Worm (Caenorhabditis elegans) whole organism, L2 larva: ENCODE results near the gene F41G3.5.

Experiments
- C34F6.9 ChIP-seq: fragments of 150-350 bp; optimal IDR thresholded peaks from 2 replicates; lab custom pipeline; 2014; ENCODE audit warnings: missing biosample characterization, missing genetic modification characterization
- F13H6.1 ChIP-seq: sonication (generic microtip); optimal IDR thresholded peaks from 2 replicates; lab custom pipeline; 2016; ENCODE audit warnings: missing genetic modification characterization, missing compliant biosample characterization
- alr-1 ChIP-seq: fragments of 150-350 bp; optimal IDR thresholded peaks from 2 replicates; lab custom pipeline; 2014; ENCODE audit warnings: missing biosample characterization, missing genetic modification characterization
- blmp-1 ChIP-seq: sonication (generic microtip); optimal IDR thresholded peaks from 2 replicates; lab custom pipeline; 2017; ENCODE audit warnings: missing genetic modification characterization, mild to moderate bottlenecking, missing compliant biosample characterization, antibody characterized with exemption, moderate library complexity; ENCODE audit not compliant: insufficient read depth
- ceh-82 ChIP-seq: fragments of 150-350 bp; optimal IDR thresholded peaks from 2 replicates; lab custom pipeline; 2014; ENCODE audit warnings: missing biosample characterization, missing genetic modification characterization
- crh-2 ChIP-seq: sonication (generic microtip); optimal IDR thresholded peaks from 2 replicates; lab custom pipeline; 2017; ENCODE audit warnings: missing biosample characterization, missing genetic modification characterization
- egl-27 ChIP-seq: sonication (generic microtip); optimal IDR thresholded peaks from 3 replicates; lab custom pipeline; 2017; ENCODE audit warnings: missing biosample characterization, missing genetic modification reagents, missing genetic modification characterization
- elt-1 ChIP-seq: fragments of 150-350 bp; optimal IDR thresholded peaks from 2 replicates; lab custom pipeline; 2014; ENCODE audit warnings: missing biosample characterization, missing genetic modification characterization
- elt-3 ChIP-seq: sonication (generic microtip); optimal IDR thresholded peaks from 2 replicates; lab custom pipeline; 2017; ENCODE audit warnings: missing biosample characterization, missing genetic modification characterization
- fos-1 ChIP-seq: fragments of 150-350 bp; optimal IDR thresholded peaks from 2 replicates; lab custom pipeline; 2014; ENCODE audit warnings: missing biosample characterization, missing genetic modification characterization
- gmeb-1 ChIP-seq: fragments of 150-350 bp; optimal IDR thresholded peaks from 2 replicates; lab custom pipeline; 2014; ENCODE audit warnings: missing biosample characterization, missing genetic modification characterization
- lin-11 ChIP-seq: fragments of 150-350 bp; sonication (generic microtip); optimal IDR thresholded peaks from 2 replicates; lab custom pipeline; 2014; ENCODE audit warnings: missing biosample characterization, missing genetic modification characterization, inconsistent platforms, mixed read lengths
- lin-39 ChIP-seq: fragments of 150-350 bp; optimal IDR thresholded peaks from 2 replicates; lab custom pipeline; 2014; ENCODE audit warnings: missing biosample characterization, missing genetic modification reagents, missing genetic modification characterization
- lsy-2 ChIP-seq, 2 experiments: fragments of 150-350 bp in 1 of 2; sonication (generic microtip) in 1 of 2; optimal IDR thresholded peaks; 2 replicates each; lab custom pipeline; 2014 to 2017; ENCODE audit warnings: missing biosample characterization in 2 of 2, missing genetic modification characterization in 2 of 2
- mab-5 ChIP-seq: fragments of 150-350 bp; optimal IDR thresholded peaks from 2 replicates; lab custom pipeline; 2014; ENCODE audit warnings: missing biosample characterization, missing genetic modification characterization
- mbf-1 ChIP-seq: sonication (generic microtip); optimal IDR thresholded peaks from 2 replicates; lab custom pipeline; 2017; ENCODE audit warnings: missing biosample characterization, missing genetic modification characterization
- mdl-1 ChIP-seq, 2 experiments: fragments of 150-350 bp in 1 of 2; sonication (generic microtip) in 1 of 2; optimal IDR thresholded peaks; 2 replicates each; lab custom pipeline; 2017; ENCODE audit warnings: missing biosample characterization in 2 of 2, missing genetic modification characterization in 2 of 2
- nhr-129 ChIP-seq: fragments of 150-350 bp; optimal IDR thresholded peaks from 2 replicates; lab custom pipeline; 2014; ENCODE audit warnings: missing biosample characterization, missing genetic modification characterization
- nhr-21 ChIP-seq: fragments of 150-350 bp; optimal IDR thresholded peaks from 2 replicates; lab custom pipeline; 2014; ENCODE audit warnings: missing biosample characterization, missing genetic modification characterization
- nhr-23 ChIP-seq: fragments of 150-350 bp; optimal IDR thresholded peaks from 2 replicates; lab custom pipeline; 2014; ENCODE audit warnings: missing biosample characterization, missing genetic modification reagents, missing genetic modification characterization
- nhr-237 ChIP-seq: fragments of 150-350 bp; optimal IDR thresholded peaks from 2 replicates; lab custom pipeline; 2014; ENCODE audit warnings: missing biosample characterization, missing genetic modification characterization
- nhr-25 ChIP-seq: fragments of 150-350 bp; sonication (generic microtip); optimal IDR thresholded peaks from 3 replicates; lab custom pipeline; 2014; ENCODE audit warnings: missing biosample characterization, missing genetic modification characterization
- nhr-6 ChIP-seq: fragments of 150-350 bp; optimal IDR thresholded peaks from 2 replicates; lab custom pipeline; 2014; ENCODE audit warnings: missing biosample characterization, missing genetic modification characterization
- nhr-77 ChIP-seq: fragments of 150-350 bp; optimal IDR thresholded peaks from 2 replicates; lab custom pipeline; 2014; ENCODE audit warnings: missing biosample characterization, missing genetic modification characterization
- peb-1 ChIP-seq: fragments of 150-350 bp; optimal IDR thresholded peaks from 2 replicates; lab custom pipeline; 2014; ENCODE audit warnings: missing biosample characterization, missing genetic modification characterization
- sem-4 ChIP-seq: fragments of 150-350 bp; optimal IDR thresholded peaks from 2 replicates; lab custom pipeline; 2014; ENCODE audit warnings: missing biosample characterization, missing genetic modification reagents, missing genetic modification characterization
- skn-1 ChIP-seq: sonication (generic microtip); optimal IDR thresholded peaks from 2 replicates; lab custom pipeline; 2017; ENCODE audit warnings: missing biosample characterization, missing genetic modification characterization
- sma-3 ChIP-seq: sonication (generic microtip); optimal IDR thresholded peaks from 2 replicates; lab custom pipeline; 2016; ENCODE audit warnings: missing genetic modification reagents, missing genetic modification characterization, missing compliant biosample characterization
- sma-9 ChIP-seq, 2 experiments: fragments of 150-350 bp in 1 of 2; sonication (generic microtip) in 1 of 2; optimal IDR thresholded peaks; 2 replicates each; lab custom pipeline; 2014 to 2016; ENCODE audit warnings: missing genetic modification characterization in 2 of 2, mild to moderate bottlenecking in 1 of 2, missing biosample characterization in 1 of 2, missing compliant biosample characterization in 1 of 2, missing genetic modification reagents in 1 of 2, moderate library complexity in 1 of 2
- snpc-4 ChIP-seq: fragments of 150-350 bp; optimal IDR thresholded peaks from 2 replicates; lab custom pipeline; 2014; ENCODE audit warnings: missing biosample characterization, missing genetic modification characterization
- unc-39 ChIP-seq: fragments of 150-350 bp; optimal IDR thresholded peaks from 2 replicates; lab custom pipeline; 2014; ENCODE audit warnings: missing biosample characterization, missing genetic modification characterization
- unc-55 ChIP-seq: fragments of 150-350 bp; sonication (generic microtip); optimal IDR thresholded peaks from 3 replicates; lab custom pipeline; 2014; ENCODE audit warnings: missing biosample characterization, missing genetic modification reagents, missing genetic modification characterization
- zag-1 ChIP-seq: fragments of 150-350 bp; optimal IDR thresholded peaks from 2 replicates; lab custom pipeline; 2014; ENCODE audit warnings: missing biosample characterization, missing genetic modification characterization
- ztf-4 ChIP-seq: fragments of 150-350 bp; optimal IDR thresholded peaks from 2 replicates; lab custom pipeline; 2014; ENCODE audit warnings: missing biosample characterization, missing genetic modification characterization

The F41G3.5 gene

DNA sequence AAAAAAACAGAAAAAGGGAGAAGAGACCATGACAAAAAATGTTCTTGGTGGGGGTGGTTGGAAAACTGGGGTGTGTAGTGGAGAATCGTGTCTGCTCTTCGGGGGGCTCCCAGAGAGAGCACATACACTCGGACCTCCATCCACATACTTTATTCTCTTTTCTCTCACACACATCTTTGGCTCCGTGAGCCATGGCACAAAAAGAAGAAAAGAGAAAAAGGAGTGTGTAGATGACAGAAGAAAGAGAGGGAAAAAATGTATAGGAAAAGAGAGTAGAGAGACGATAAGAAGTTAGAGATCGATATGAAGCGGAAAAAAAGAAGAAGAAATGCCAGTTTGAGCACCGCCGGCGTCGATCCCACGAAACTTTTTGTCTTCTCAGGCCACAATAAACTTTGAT is 37.5 kb upstream of the F41G3.5 start:
- TF ChIP-seq unc-39 (tag; lab: Kevin White, UChicago), result no peak
- peak; percentile 57 for TF ChIP-seq sma-9 (GFP tag; optimal IDR thresholded peaks at IDR 0.05; lab: Kevin White, UChicago)
- TF ChIP-seq sma-9 (tag; optimal IDR thresholded peaks at IDR 0.05; lab: Kevin White, UChicago), result no peak
- peak; percentile 79 for TF ChIP-seq zag-1
- peak; percentile 24 to 54 for TF ChIP-seq lsy-2 (tag; optimal IDR thresholded peaks at IDR 0.05; lab: Kevin White, UChicago)
- TF ChIP-seq peb-1 (tag; lab: Kevin White, UChicago), result no peak
- peak; percentile 81 for TF ChIP-seq C34F6.9
- no peak for TF ChIP-seq mdl-1 (tag; optimal IDR thresholded peaks at IDR 0.05; lab: Kevin White, UChicago)
- peak; percentile 7 for TF ChIP-seq snpc-4 (tag; lab: Kevin White, UChicago)
- TF ChIP-seq nhr-23, result no peak
- TF ChIP-seq F13H6.1, result peak; percentile 76
- no peak for TF ChIP-seq skn-1
- TF ChIP-seq blmp-1 (tag; lab: Kevin White, UChicago), result no peak
- TF ChIP-seq nhr-129 (tag; lab: Kevin White, UChicago), result peak; percentile 76
- TF ChIP-seq unc-55 (GFP tag; lab: Kevin White, UChicago), result peak; percentile 72
- peak; percentile 60 for TF ChIP-seq mab-5 (tag; lab: Kevin White, UChicago)
- TF ChIP-seq lin-11 (tag; lab: Kevin White, UChicago), result peak; percentile 21
- peak; percentile 39 for TF ChIP-seq crh-2 (tag; lab: Kevin White, UChicago)
- TF ChIP-seq, all 48 proteins: peak for 11

DNA sequence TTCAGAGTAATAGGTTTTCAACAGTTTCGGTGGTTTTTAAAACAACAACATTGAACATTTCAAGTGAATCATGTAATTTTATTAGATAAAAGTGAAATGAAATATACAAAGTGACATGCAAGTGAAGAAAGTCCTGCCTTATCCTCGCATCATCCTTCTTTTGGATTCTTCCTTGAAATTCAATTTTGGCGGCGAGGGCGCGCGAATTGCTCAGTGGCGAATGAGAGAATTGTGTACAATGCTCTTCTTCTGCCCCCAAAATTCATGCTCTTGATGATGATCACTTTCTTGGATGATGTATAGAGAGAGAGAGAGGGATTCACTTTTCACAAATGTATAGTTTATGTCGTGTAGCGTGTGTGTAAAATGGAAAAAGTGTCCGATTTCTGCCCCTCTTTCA is 36.8 kb upstream of the F41G3.5 start:
- TF ChIP-seq ceh-82 (tag; lab: Kevin White, UChicago), result no peak
- no peak for TF ChIP-seq fos-1
- peak; percentile 20 for TF ChIP-seq nhr-21

ce11 chrII:6710596-6710995 is 35.9 kb upstream of the F41G3.5 start:
- TF ChIP-seq sem-4, result no peak
- TF ChIP-seq peb-1 (tag; lab: Kevin White, UChicago), result no peak
- TF ChIP-seq sma-3 (GFP tag; lab: Kevin White, UChicago), result no peak
- no peak for TF ChIP-seq skn-1
- TF ChIP-seq elt-1 (tag; lab: Kevin White, UChicago), result no peak
- TF ChIP-seq F13H6.1, result no peak
- no peak for TF ChIP-seq unc-39 (tag; lab: Kevin White, UChicago)
- no peak for TF ChIP-seq ceh-82 (tag; lab: Kevin White, UChicago)
- TF ChIP-seq snpc-4 (tag; lab: Kevin White, UChicago), result no peak
- TF ChIP-seq C34F6.9, result no peak
- no peak for TF ChIP-seq alr-1
- no peak for TF ChIP-seq unc-55 (GFP tag; lab: Kevin White, UChicago)
- no peak for TF ChIP-seq nhr-237 (tag; lab: Kevin White, UChicago)
- no peak for TF ChIP-seq lin-39 (tag; lab: Kevin White, UChicago)
- no peak for TF ChIP-seq nhr-6

ce11 chrII:6712177-6712981 is 34.1 kb upstream of the F41G3.5 start, which contains the start of the genes dpy-10 and T14B4.19:
Gene dpy-10 (minus strand): TSS chrII:6712227.
Gene T14B4.19 (minus strand): TSS chrII:6712931.
- TF ChIP-seq mdl-1 (tag; optimal IDR thresholded peaks at IDR 0.05; lab: Kevin White, UChicago), result no peak
- no peak for TF ChIP-seq alr-1
- no peak for TF ChIP-seq unc-55 (GFP tag; lab: Kevin White, UChicago)
- peak; percentile 42 for TF ChIP-seq elt-1 (tag; lab: Kevin White, UChicago)
- no peak for TF ChIP-seq nhr-25 (tag; lab: Kevin White, UChicago)
- peak; percentile 9 for TF ChIP-seq egl-27 (tag; lab: Kevin White, UChicago)
- peak; percentile 92 for TF ChIP-seq nhr-21
- peak; percentile 84 for TF ChIP-seq sma-9 (GFP tag; optimal IDR thresholded peaks at IDR 0.05; lab: Kevin White, UChicago)
- no peak for TF ChIP-seq sma-9 (tag; optimal IDR thresholded peaks at IDR 0.05; lab: Kevin White, UChicago)
- no peak for TF ChIP-seq mbf-1 (tag; lab: Kevin White, UChicago)
- no peak for TF ChIP-seq mab-5 (tag; lab: Kevin White, UChicago)
- peak; percentile 16 for TF ChIP-seq sem-4
- no peak for TF ChIP-seq zag-1
- peak; percentile 51 for TF ChIP-seq sma-3 (GFP tag; lab: Kevin White, UChicago)
- no peak for TF ChIP-seq elt-3 (tag; lab: Kevin White, UChicago)
- TF ChIP-seq nhr-129 (tag; lab: Kevin White, UChicago), result no peak
- peak; percentile 33 for TF ChIP-seq fos-1
- no peak for TF ChIP-seq nhr-77 (tag; lab: Kevin White, UChicago)
- TF ChIP-seq lsy-2 (tag; optimal IDR thresholded peaks at IDR 0.05; lab: Kevin White, UChicago), result peak in 1 of 2 experiments; percentile 63
- no peak for TF ChIP-seq F13H6.1
- TF ChIP-seq C34F6.9, result no peak
- TF ChIP-seq blmp-1 (tag; lab: Kevin White, UChicago), result peak; percentile 92
- TF ChIP-seq gmeb-1 (tag; lab: Kevin White, UChicago), result no peak
- TF ChIP-seq peb-1 (tag; lab: Kevin White, UChicago), result no peak
- TF ChIP-seq ztf-4 (tag; lab: Kevin White, UChicago), result no peak
- TF ChIP-seq, all 48 proteins: peak for 9
